Fruit fly (Drosophila melanogaster) whole organism, embryonic: Measurements from ENCODE around the gene Atx-1.
A peak's percentile ranks its signal among the peaks of the same experiment; 100 is the strongest.

Experiments
- B-H2 ChIP-seq: fragments of 200-800 bp; sonication (Bioruptor generic); optimal IDR thresholded peaks from 2 replicates; lab custom pipeline; 2018; ENCODE audit warnings: missing biosample characterization, mild to moderate bottlenecking, missing genetic modification characterization
- CG10321 ChIP-seq: fragments of 200-800 bp; sonication (Bioruptor generic); IDR thresholded peaks from 2 replicates; pipeline ENCODE4 v1.3.6; 2022; ENCODE audit warnings: missing biosample characterization, missing genetic modification characterization
- CG11085 ChIP-seq: fragments of 200-800 bp; sonication (Bioruptor generic); IDR thresholded peaks from 2 replicates; pipeline ENCODE4 v1.3.6; 2022; ENCODE audit warnings: missing biosample characterization, missing genetic modification characterization
- CG11723 ChIP-seq: fragments of 200-800 bp; sonication (Bioruptor generic); optimal IDR thresholded peaks from 2 replicates; lab custom pipeline; 2017; ENCODE audit warnings: missing biosample characterization, mild to moderate bottlenecking, missing genetic modification characterization
- CG12769 ChIP-seq: fragments of 200-800 bp; sonication (Bioruptor generic); optimal IDR thresholded peaks from 2 replicates; lab custom pipeline; 2019; ENCODE audit warnings: missing biosample characterization, mild to moderate bottlenecking, missing genetic modification characterization, moderate library complexity
- CG1529 ChIP-seq: fragments of 200-800 bp; sonication (Bioruptor generic); optimal IDR thresholded peaks from 3 replicates; lab custom pipeline; 2018; ENCODE audit warnings: missing biosample characterization, missing genetic modification characterization
- CG15514 ChIP-seq: fragments of 200-800 bp; sonication (Bioruptor generic); optimal IDR thresholded peaks from 3 replicates; lab custom pipeline; 2017; ENCODE audit warnings: missing biosample characterization, missing genetic modification characterization, mild to moderate bottlenecking, moderate library complexity, missing genetic modification reagents
- CG15696 ChIP-seq: fragments of 200-800 bp; sonication (Bioruptor generic); optimal IDR thresholded peaks from 2 replicates; lab custom pipeline; 2019; ENCODE audit warnings: missing biosample characterization, mild to moderate bottlenecking, missing genetic modification characterization, moderate library complexity
- CG17186 ChIP-seq: fragments of 200-800 bp; sonication (Bioruptor generic); optimal IDR thresholded peaks from 3 replicates; lab custom pipeline; 2017; ENCODE audit warnings: missing biosample characterization, missing genetic modification reagents, missing genetic modification characterization
- CG18599 ChIP-seq: fragments of 200-800 bp; sonication (Bioruptor generic); optimal IDR thresholded peaks from 3 replicates; lab custom pipeline; 2017; ENCODE audit warnings: missing biosample characterization, missing genetic modification characterization, mild to moderate bottlenecking, moderate library complexity, missing genetic modification reagents
- CG3163 ChIP-seq: fragments of 200-800 bp; sonication (Bioruptor generic); optimal IDR thresholded peaks from 3 replicates; lab custom pipeline; 2016; ENCODE audit warnings: missing biosample characterization, missing genetic modification characterization
- CG3726 ChIP-seq: fragments of 200-800 bp; sonication (Bioruptor generic); IDR thresholded peaks from 3 replicates; pipeline ENCODE4, ENCODE4 v1.3.6; 2022; ENCODE audit warnings: missing biosample characterization, missing genetic modification characterization
- CG4404 ChIP-seq: fragments of 200-800 bp; sonication (Bioruptor generic); IDR thresholded peaks from 2 replicates; pipeline ENCODE4 v1.3.6; 2022; ENCODE audit warnings: missing biosample characterization, missing genetic modification characterization
- CG6765 ChIP-seq: fragments of 200-800 bp; sonication (Bioruptor generic); optimal IDR thresholded peaks from 3 replicates; lab custom pipeline; 2017; ENCODE audit warnings: missing biosample characterization, mild to moderate bottlenecking, missing genetic modification characterization
- CG7372 ChIP-seq: fragments of 200-800 bp; sonication (Bioruptor generic); IDR thresholded peaks from 2 replicates; pipeline ENCODE4 v1.3.6; 2022; ENCODE audit warnings: missing biosample characterization, missing genetic modification characterization
- Camta ChIP-seq: fragments of 200-800 bp; sonication (Bioruptor generic); optimal IDR thresholded peaks from 2 replicates; lab custom pipeline; 2016; ENCODE audit warnings: missing biosample characterization, missing genetic modification characterization
- Chrac-16 ChIP-seq: fragments of 200-800 bp; sonication (Bioruptor generic); optimal IDR thresholded peaks from 3 replicates; lab custom pipeline; 2016; ENCODE audit warnings: missing biosample characterization, missing genetic modification characterization
- Dad ChIP-seq: fragments of 200-800 bp; sonication (Bioruptor generic); optimal IDR thresholded peaks from 3 replicates; lab custom pipeline; 2016; ENCODE audit warnings: missing biosample characterization, missing genetic modification characterization
- Dbx ChIP-seq: fragments of 200-800 bp; sonication (Bioruptor generic); IDR thresholded peaks from 3 replicates; pipeline ENCODE4 v1.3.6; 2022; ENCODE audit warnings: missing biosample characterization, missing genetic modification characterization
- Eip74EF ChIP-seq, 2 experiments: fragments of 200-800 bp in 1 of 2; fragments of >200 bp in 1 of 2; sonication (Bioruptor generic) in 1 of 2; optimal IDR thresholded peaks; 2 replicates each; lab custom pipeline; 2017 to 2019; ENCODE audit warnings: missing biosample characterization in 2 of 2, missing genetic modification characterization in 2 of 2, mild to moderate bottlenecking in 1 of 2, moderate library complexity in 1 of 2
- Fer2 ChIP-seq: fragments of 200-800 bp; sonication (Bioruptor generic); optimal IDR thresholded peaks from 2 replicates; lab custom pipeline; 2018; ENCODE audit warnings: missing biosample characterization, mild to moderate bottlenecking, missing genetic modification characterization, moderate library complexity
- HHEX ChIP-seq: fragments of 200-800 bp; sonication (Bioruptor generic); optimal IDR thresholded peaks from 3 replicates; lab custom pipeline; 2017; ENCODE audit warnings: missing biosample characterization, mild to moderate bottlenecking, missing genetic modification characterization, missing genetic modification reagents
- Hsf ChIP-seq: fragments of 200-800 bp; sonication (Bioruptor generic); optimal IDR thresholded peaks from 3 replicates; lab custom pipeline; 2016; ENCODE audit warnings: missing biosample characterization, missing genetic modification characterization
- Jarid2 ChIP-seq: fragments of 200-800 bp; sonication (Bioruptor generic); optimal IDR thresholded peaks from 3 replicates; lab custom pipeline; 2017; ENCODE audit warnings: mild to moderate bottlenecking, missing biosample characterization, missing genetic modification reagents, missing genetic modification characterization
- MBD-R2 ChIP-seq: fragments of 200-800 bp; sonication (Bioruptor generic); IDR thresholded peaks from 2 replicates; pipeline ENCODE4 v1.3.6; 2022; ENCODE audit warnings: missing biosample characterization, missing genetic modification characterization
- Myb ChIP-seq: fragments of 200-800 bp; sonication (Bioruptor generic); optimal IDR thresholded peaks from 2 replicates; lab custom pipeline; 2016; ENCODE audit warnings: missing biosample characterization, missing genetic modification characterization
- NFAT ChIP-seq: fragments of 200-800 bp; sonication (Bioruptor generic); IDR thresholded peaks from 2 replicates; pipeline ENCODE4 v1.3.6; 2022; ENCODE audit warnings: missing biosample characterization, missing genetic modification characterization
- Nf-YB ChIP-seq: fragments of 200-800 bp; sonication (Bioruptor generic); optimal IDR thresholded peaks from 3 replicates; lab custom pipeline; 2019; ENCODE audit warnings: missing biosample characterization, mild to moderate bottlenecking, missing genetic modification characterization, moderate library complexity
- Rx ChIP-seq: fragments of 200-800 bp; sonication (Bioruptor generic); IDR thresholded peaks from 2 replicates; pipeline ENCODE4 v1.3.6; 2022; ENCODE audit warnings: missing biosample characterization, missing genetic modification characterization
- Six4 ChIP-seq: fragments of 200-800 bp; sonication (Bioruptor generic); optimal IDR thresholded peaks from 2 replicates; lab custom pipeline; 2016; ENCODE audit warnings: missing biosample characterization, missing genetic modification characterization
- al ChIP-seq: fragments of 200-800 bp; sonication (Bioruptor generic); IDR thresholded peaks from 2 replicates; pipeline ENCODE4 v1.3.6; 2022; ENCODE audit warnings: missing biosample characterization, missing genetic modification characterization
- bowl ChIP-seq: fragments of 200-800 bp; sonication (Bioruptor generic); IDR thresholded peaks from 2 replicates; pipeline ENCODE4 v1.3.6; 2022; ENCODE audit warnings: missing biosample characterization, missing genetic modification characterization
- btn ChIP-seq: fragments of 200-800 bp; sonication (Bioruptor generic); optimal IDR thresholded peaks from 2 replicates; lab custom pipeline; 2016; ENCODE audit warnings: missing biosample characterization, missing genetic modification characterization
- crol ChIP-seq: fragments of 200-800 bp; sonication (Bioruptor generic); IDR thresholded peaks from 2 replicates; pipeline ENCODE4 v1.3.6; 2022; ENCODE audit warnings: missing biosample characterization, missing genetic modification characterization
- dan ChIP-seq: fragments of 200-800 bp; sonication (Bioruptor generic); IDR thresholded peaks from 2 replicates; pipeline ENCODE4 v1.3.6; 2022; ENCODE audit warnings: missing biosample characterization, missing genetic modification characterization
- en ChIP-seq: fragments of 200-800 bp; sonication (Bioruptor generic); optimal IDR thresholded peaks from 2 replicates; lab custom pipeline; 2016; ENCODE audit warnings: missing biosample characterization, missing genetic modification characterization
- ewg ChIP-seq: fragments of 200-800 bp; sonication (Bioruptor generic); optimal IDR thresholded peaks from 3 replicates; lab custom pipeline; 2017; ENCODE audit warnings: mild to moderate bottlenecking, missing biosample characterization, missing genetic modification reagents, missing genetic modification characterization
- fru ChIP-seq: fragments of >200 bp; optimal IDR thresholded peaks from 2 replicates; lab custom pipeline; 2017
- hkb ChIP-seq, 2 experiments: fragments of 200-800 bp in 1 of 2; fragments of >200 bp in 1 of 2; sonication (Bioruptor generic) in 1 of 2; IDR thresholded peaks in 1 of 2; optimal IDR thresholded peaks in 1 of 2; 2 replicates each; pipeline versions ENCODE4 v1.3.6 to Lab custom; 2017 to 2022; ENCODE audit warnings: missing biosample characterization in 1 of 2, missing genetic modification characterization in 1 of 2
- hth ChIP-seq: fragments of >200 bp; optimal IDR thresholded peaks from 2 replicates; lab custom pipeline; 2017; ENCODE audit warnings: inconsistent platforms
- jumu ChIP-seq: fragments of 200-800 bp; sonication (Bioruptor generic); optimal IDR thresholded peaks from 3 replicates; lab custom pipeline; 2016; ENCODE audit warnings: missing biosample characterization, missing genetic modification characterization
- ken ChIP-seq: fragments of 200-800 bp; sonication (Bioruptor generic); IDR thresholded peaks from 3 replicates; pipeline ENCODE4 v1.3.6; 2022; ENCODE audit warnings: missing biosample characterization, missing genetic modification characterization
- klu ChIP-seq: fragments of 200-800 bp; sonication (Bioruptor generic); IDR thresholded peaks from 2 replicates; pipeline ENCODE4 v1.3.6; 2022; ENCODE audit warnings: missing biosample characterization, missing genetic modification characterization
- lab ChIP-seq: fragments of 200-800 bp; sonication (Bioruptor generic); optimal IDR thresholded peaks from 3 replicates; lab custom pipeline; 2017; ENCODE audit warnings: missing biosample characterization, missing genetic modification characterization, mild to moderate bottlenecking, moderate library complexity, missing genetic modification reagents
- lola ChIP-seq, 3 experiments: fragments of >200 bp in 2 of 3; fragments of 200-800 bp in 1 of 3; sonication (Bioruptor generic) in 1 of 3; optimal IDR thresholded peaks; 2 replicates each; lab custom pipeline; 2017 to 2019; ENCODE audit warnings: missing biosample characterization in 3 of 3, missing genetic modification characterization in 3 of 3, mild to moderate bottlenecking in 1 of 3, moderate library complexity in 1 of 3
- nmo ChIP-seq: fragments of 200-800 bp; sonication (Bioruptor generic); optimal IDR thresholded peaks from 2 replicates; lab custom pipeline; 2018; ENCODE audit warnings: missing biosample characterization, mild to moderate bottlenecking, missing genetic modification characterization, moderate library complexity
- otp ChIP-seq: fragments of 200-800 bp; sonication (Bioruptor generic); IDR thresholded peaks from 3 replicates; pipeline ENCODE4, ENCODE4 v1.3.6; 2022; ENCODE audit warnings: missing biosample characterization, missing genetic modification characterization
- pb ChIP-seq: fragments of 200-800 bp; sonication (Bioruptor generic); optimal IDR thresholded peaks from 3 replicates; lab custom pipeline; 2016; ENCODE audit warnings: missing biosample characterization, missing genetic modification characterization
- sc ChIP-seq, 3 experiments: fragments of >200 bp in 2 of 3; fragments of 200-800 bp in 1 of 3; sonication (Bioruptor generic) in 1 of 3; optimal IDR thresholded peaks; 2 replicates in 2 of 3; 3 replicates in 1 of 3; lab custom pipeline; 2017; ENCODE audit warnings: mild to moderate bottlenecking in 1 of 3, missing biosample characterization in 1 of 3, missing genetic modification characterization in 1 of 3, missing genetic modification reagents in 1 of 3
- schlank ChIP-seq: fragments of 200-800 bp; sonication (Bioruptor generic); optimal IDR thresholded peaks from 2 replicates; lab custom pipeline; 2018; ENCODE audit warnings: missing biosample characterization, mild to moderate bottlenecking, missing genetic modification characterization
- sim ChIP-seq: fragments of 200-800 bp; sonication (Bioruptor generic); IDR thresholded peaks from 2 replicates; pipeline ENCODE4 v1.3.6; 2022; ENCODE audit warnings: missing biosample characterization, missing genetic modification characterization
- trem ChIP-seq: fragments of 200-800 bp; optimal IDR thresholded peaks from 3 replicates; lab custom pipeline; 2019; ENCODE audit warnings: missing biosample characterization, mild to moderate bottlenecking, missing genetic modification characterization, moderate library complexity

Atx-1 gene

dm6 chrX:6824203-6824602 lies 1.2 kb downstream of the Atx-1 start, which contains the start of gene nonC (continued):
- TF ChIP-seq dan (GFP tag; lab: Robert Waterston, UW) (no peak), fru (lab: Kevin White, UChicago) (no peak), CG6765 (GFP tag; lab: Kevin White, UChicago) (no peak), CG15696 (no peak), ken (no peak), btn (GFP tag; lab: Kevin White, UChicago) (no peak), klu (GFP tag; lab: Robert Waterston, UW) (no peak), pb (no peak), HHEX (GFP tag; lab: Kevin White, UChicago) (no peak), schlank (tag; lab: Kevin White, UChicago) (no peak), CG3163 (GFP tag; lab: Kevin White, UChicago) (no peak), lab (no peak), otp (GFP tag; lab: Robert Waterston, UW) (no peak), lola (GFP tag; optimal IDR thresholded peaks at IDR 0.05; lab: Kevin White, UChicago) (no peak), al (GFP tag; lab: Robert Waterston, UW) (no peak), sc (optimal IDR thresholded peaks at IDR 0.05; lab: Kevin White, UChicago) (no peak), sc (GFP tag; optimal IDR thresholded peaks at IDR 0.05; lab: Kevin White, UChicago) (no peak), CG7372 (GFP tag; lab: Robert Waterston, UW) (no peak), hkb (optimal IDR thresholded peaks at IDR 0.05; lab: Kevin White, UChicago) (no peak), hkb (GFP tag; IDR thresholded peaks at IDR 0.05; lab: Robert Waterston, UW) (no peak), Nf-YB (no peak), CG4404 (GFP tag; lab: Robert Waterston, UW) (no peak), Six4 (GFP tag; lab: Kevin White, UChicago) (no peak), Rx (GFP tag; lab: Robert Waterston, UW) (no peak), B-H2 (GFP tag; lab: Kevin White, UChicago) (no peak), CG10321 (no peak), MBD-R2 (GFP tag; lab: Robert Waterston, UW) (peak; percentile 51), CG15514 (GFP tag; lab: Kevin White, UChicago) (peak; percentile 55), Myb (peak; percentile 34), CG18599 (GFP tag; lab: Kevin White, UChicago) (no peak), hth (lab: Kevin White, UChicago) (no peak), trem (tag; lab: Kevin White, UChicago) (peak; percentile 70), sim (GFP tag; lab: Robert Waterston, UW) (no peak), bowl (GFP tag; lab: Robert Waterston, UW) (no peak), CG3726 (GFP tag; lab: Robert Waterston, UW) (no peak), Fer2 (tag; lab: Kevin White, UChicago) (no peak), CG1529 (no peak), Camta (no peak), CG12769 (tag; lab: Kevin White, UChicago) (no peak), en (GFP tag; lab: Kevin White, UChicago) (no peak), Chrac-16 (GFP tag; lab: Kevin White, UChicago) (no peak), Dad (GFP tag; lab: Kevin White, UChicago) (no peak), Eip74EF (GFP tag; optimal IDR thresholded peaks at IDR 0.05; lab: Kevin White, UChicago) (no peak), Hsf (GFP tag; lab: Kevin White, UChicago) (no peak), nmo (GFP tag; lab: Kevin White, UChicago) (peak; percentile 27), CG11723 (GFP tag; lab: Kevin White, UChicago) (no peak), CG17186 (peak; percentile 82), crol (GFP tag; lab: Robert Waterston, UW) (no peak), ewg (GFP tag; lab: Kevin White, UChicago) (no peak), jumu (GFP tag; lab: Kevin White, UChicago) (no peak), Jarid2 (GFP tag; lab: Kevin White, UChicago) (no peak), CG11085 (GFP tag; lab: Robert Waterston, UW) (no peak), NFAT (GFP tag; lab: Robert Waterston, UW) (no peak), Dbx (GFP tag; lab: Robert Waterston, UW) (no peak)
